Fruit fly (Drosophila melanogaster) whole organism, embryonic: ENCODE measurements around the gene CG7512.

Experiments
- CG11696 ChIP-seq: fragments of 200-800 bp; sonication (Bioruptor generic); IDR thresholded peaks from 2 replicates; pipeline ENCODE4 v1.3.6; 2022; ENCODE audit warnings: missing biosample characterization, missing genetic modification characterization
- CG12236 ChIP-seq: fragments of 200-800 bp; sonication (Bioruptor generic); optimal IDR thresholded peaks from 2 replicates; lab custom pipeline; 2016; ENCODE audit warnings: missing biosample characterization, missing genetic modification characterization
- CG12744 ChIP-seq: fragments of 200-800 bp; sonication (Bioruptor generic); optimal IDR thresholded peaks from 2 replicates; lab custom pipeline; 2016; ENCODE audit warnings: missing biosample characterization, missing genetic modification characterization
- CG12769 ChIP-seq: fragments of 200-800 bp; sonication (Bioruptor generic); optimal IDR thresholded peaks from 2 replicates; lab custom pipeline; 2019; ENCODE audit warnings: missing biosample characterization, mild to moderate bottlenecking, missing genetic modification characterization, moderate library complexity
- CG14050 ChIP-seq: fragments of 200-800 bp; sonication (Bioruptor generic); IDR thresholded peaks from 3 replicates; pipeline ENCODE4 v1.3.6; 2022; ENCODE audit warnings: missing biosample characterization, missing genetic modification characterization
- CG14441 ChIP-seq: fragments of 200-800 bp; sonication (Bioruptor generic); IDR thresholded peaks from 2 replicates; pipeline ENCODE4 v1.3.6; 2022; ENCODE audit warnings: missing biosample characterization, missing genetic modification characterization
- CG15073 ChIP-seq: fragments of 200-800 bp; sonication (Bioruptor generic); optimal IDR thresholded peaks from 2 replicates; lab custom pipeline; 2016; ENCODE audit warnings: missing biosample characterization, missing genetic modification characterization
- CG15696 ChIP-seq: fragments of 200-800 bp; sonication (Bioruptor generic); optimal IDR thresholded peaks from 2 replicates; lab custom pipeline; 2019; ENCODE audit warnings: missing biosample characterization, mild to moderate bottlenecking, missing genetic modification characterization, moderate library complexity
- CG18011 ChIP-seq: fragments of 200-800 bp; sonication (Bioruptor generic); optimal IDR thresholded peaks from 2 replicates; lab custom pipeline; 2017; ENCODE audit warnings: missing biosample characterization, missing genetic modification characterization, mild to moderate bottlenecking, moderate library complexity, missing genotype
- CG2678 ChIP-seq: fragments of 200-800 bp; sonication (Bioruptor generic); optimal IDR thresholded peaks from 3 replicates; lab custom pipeline; 2019; ENCODE audit warnings: missing biosample characterization, mild to moderate bottlenecking, missing genetic modification characterization, moderate library complexity
- CG6689 ChIP-seq: fragments of 200-800 bp; sonication (Bioruptor generic); IDR thresholded peaks from 2 replicates; pipeline ENCODE4 v1.3.6; 2022; ENCODE audit warnings: missing biosample characterization, missing genetic modification characterization
- CG6854 ChIP-seq: fragments of 200-800 bp; sonication (Bioruptor generic); optimal IDR thresholded peaks from 3 replicates; lab custom pipeline; 2017; ENCODE audit warnings: missing biosample characterization, mild to moderate bottlenecking, missing genetic modification characterization
- CG7271 ChIP-seq: fragments of 200-800 bp; sonication (Bioruptor generic); optimal IDR thresholded peaks from 2 replicates; lab custom pipeline; 2018; ENCODE audit warnings: missing biosample characterization, mild to moderate bottlenecking, missing genetic modification characterization, moderate library complexity
- CG8359 ChIP-seq: fragments of 200-800 bp; sonication (Bioruptor generic); optimal IDR thresholded peaks from 2 replicates; lab custom pipeline; 2017; ENCODE audit warnings: missing biosample characterization, mild to moderate bottlenecking, missing genetic modification characterization, borderline replicate concordance
- CG8924 ChIP-seq: fragments of 200-800 bp; optimal IDR thresholded peaks from 3 replicates; lab custom pipeline; 2019; ENCODE audit warnings: missing biosample characterization, mild to moderate bottlenecking, missing genetic modification characterization, moderate library complexity
- CTCF ChIP-seq: fragments of 200-800 bp; sonication (Bioruptor generic); optimal IDR thresholded peaks from 2 replicates; lab custom pipeline; 2017; ENCODE audit warnings: missing biosample characterization, mild to moderate bottlenecking, missing genetic modification characterization, moderate library complexity
- Drgx ChIP-seq: fragments of 200-800 bp; sonication (Bioruptor generic); IDR thresholded peaks from 2 replicates; pipeline ENCODE4 v1.3.6; 2022; ENCODE audit warnings: missing biosample characterization, missing genetic modification characterization
- ERR ChIP-seq: fragments of 200-800 bp; sonication (Bioruptor generic); optimal IDR thresholded peaks from 2 replicates; lab custom pipeline; 2016; ENCODE audit warnings: missing biosample characterization, missing genetic modification characterization
- Ets97D ChIP-seq: fragments of 200-800 bp; sonication (Bioruptor generic); optimal IDR thresholded peaks from 3 replicates; lab custom pipeline; 2016; ENCODE audit warnings: missing biosample characterization, missing genetic modification characterization
- Hand ChIP-seq: fragments of 200-800 bp; sonication (Bioruptor generic); optimal IDR thresholded peaks from 2 replicates; lab custom pipeline; 2017; ENCODE audit warnings: mild to moderate bottlenecking, missing biosample characterization, missing genetic modification reagents, missing genetic modification characterization
- Hr51 ChIP-seq, 2 experiments: fragments of 200-800 bp; sonication (Bioruptor generic); optimal IDR thresholded peaks; 2 replicates in 1 of 2; 3 replicates in 1 of 2; lab custom pipeline; 2016 to 2018; ENCODE audit warnings: missing biosample characterization in 2 of 2, missing genetic modification characterization in 2 of 2, mild to moderate bottlenecking in 1 of 2, moderate library complexity in 1 of 2
- Jarid2 ChIP-seq: fragments of 200-800 bp; sonication (Bioruptor generic); optimal IDR thresholded peaks from 3 replicates; lab custom pipeline; 2017; ENCODE audit warnings: mild to moderate bottlenecking, missing biosample characterization, missing genetic modification reagents, missing genetic modification characterization
- Mrtf ChIP-seq: fragments of 200-800 bp; sonication (Bioruptor generic); IDR thresholded peaks from 3 replicates; pipeline ENCODE4 v1.3.6; 2022; ENCODE audit warnings: missing biosample characterization, missing genetic modification characterization
- NFAT ChIP-seq: fragments of 200-800 bp; sonication (Bioruptor generic); IDR thresholded peaks from 2 replicates; pipeline ENCODE4 v1.3.6; 2022; ENCODE audit warnings: missing biosample characterization, missing genetic modification characterization
- Neu2 ChIP-seq: fragments of 200-800 bp; sonication (Bioruptor generic); optimal IDR thresholded peaks from 3 replicates; lab custom pipeline; 2016; ENCODE audit warnings: missing biosample characterization, missing genetic modification characterization, borderline replicate concordance
- Ptx1 ChIP-seq: fragments of 200-800 bp; sonication (Bioruptor generic); IDR thresholded peaks from 2 replicates; pipeline ENCODE4 v1.3.6; 2022; ENCODE audit warnings: missing biosample characterization, missing genetic modification characterization
- Ravus ChIP-seq: fragments of 200-800 bp; sonication (Bioruptor generic); IDR thresholded peaks from 2 replicates; pipeline ENCODE4 v1.3.6; 2022; ENCODE audit warnings: missing biosample characterization, missing genetic modification characterization
- Side ChIP-seq: fragments of 200-800 bp; sonication (Bioruptor generic); optimal IDR thresholded peaks from 2 replicates; lab custom pipeline; 2016; ENCODE audit warnings: missing biosample characterization, missing genetic modification characterization
- Six4 ChIP-seq: fragments of 200-800 bp; sonication (Bioruptor generic); optimal IDR thresholded peaks from 2 replicates; lab custom pipeline; 2016; ENCODE audit warnings: missing biosample characterization, missing genetic modification characterization
- Tbp ChIP-seq: fragments of >200 bp; optimal IDR thresholded peaks from 2 replicates; lab custom pipeline; 2018; ENCODE audit warnings: missing biosample characterization, missing genetic modification characterization
- Usf ChIP-seq: fragments of 200-800 bp; sonication (Bioruptor generic); optimal IDR thresholded peaks from 2 replicates; lab custom pipeline; 2017; ENCODE audit warnings: missing genotype, missing biosample characterization, missing genetic modification characterization
- az2 ChIP-seq: fragments of 200-800 bp; sonication (Bioruptor generic); optimal IDR thresholded peaks from 3 replicates; lab custom pipeline; 2016; ENCODE audit warnings: missing biosample characterization, missing genetic modification characterization
- crol ChIP-seq: fragments of 200-800 bp; sonication (Bioruptor generic); IDR thresholded peaks from 2 replicates; pipeline ENCODE4 v1.3.6; 2022; ENCODE audit warnings: missing biosample characterization, missing genetic modification characterization
- emc ChIP-seq: fragments of 200-800 bp; sonication (Bioruptor generic); optimal IDR thresholded peaks from 2 replicates; lab custom pipeline; 2016; ENCODE audit warnings: missing biosample characterization, missing genetic modification characterization
- en ChIP-seq: fragments of 200-800 bp; sonication (Bioruptor generic); optimal IDR thresholded peaks from 2 replicates; lab custom pipeline; 2016; ENCODE audit warnings: missing biosample characterization, missing genetic modification characterization
- her ChIP-seq: fragments of 200-800 bp; sonication (Bioruptor generic); optimal IDR thresholded peaks from 2 replicates; lab custom pipeline; 2016; ENCODE audit warnings: missing biosample characterization, missing genetic modification characterization
- nerfin-2 ChIP-seq: fragments of 200-800 bp; sonication (Bioruptor generic); IDR thresholded peaks from 2 replicates; pipeline ENCODE4 v1.3.6; 2022; ENCODE audit warnings: missing biosample characterization, missing genetic modification characterization; ENCODE audit not compliant: partially characterized antibody
- nom ChIP-seq: fragments of 200-800 bp; sonication (Bioruptor generic); optimal IDR thresholded peaks from 2 replicates; lab custom pipeline; 2017; ENCODE audit warnings: missing biosample characterization, missing genetic modification characterization, mild to moderate bottlenecking, moderate library complexity, missing genetic modification reagents
- pzg ChIP-seq: fragments of 200-800 bp; sonication (Bioruptor generic); optimal IDR thresholded peaks from 3 replicates; lab custom pipeline; 2018; ENCODE audit warnings: missing biosample characterization, mild to moderate bottlenecking, missing genetic modification characterization, moderate library complexity
- repo ChIP-seq: fragments of 200-800 bp; sonication (Bioruptor generic); optimal IDR thresholded peaks from 2 replicates; lab custom pipeline; 2016; ENCODE audit warnings: missing biosample characterization, missing genetic modification characterization
- row ChIP-seq: fragments of 200-800 bp; sonication (Bioruptor generic); IDR thresholded peaks from 3 replicates; pipeline ENCODE4 v1.3.6; 2022; ENCODE audit warnings: missing biosample characterization, missing genetic modification characterization
- salm ChIP-seq: fragments of 200-800 bp; sonication (Bioruptor generic); optimal IDR thresholded peaks from 2 replicates; lab custom pipeline; 2018; ENCODE audit warnings: missing biosample characterization, mild to moderate bottlenecking, missing genetic modification characterization
- schlank ChIP-seq: fragments of 200-800 bp; sonication (Bioruptor generic); optimal IDR thresholded peaks from 2 replicates; lab custom pipeline; 2018; ENCODE audit warnings: missing biosample characterization, mild to moderate bottlenecking, missing genetic modification characterization
- sens-2 ChIP-seq: fragments of 200-800 bp; sonication (Bioruptor generic); IDR thresholded peaks from 2 replicates; pipeline ENCODE4 v1.3.6; 2022; ENCODE audit warnings: missing biosample characterization, missing genetic modification characterization
- so ChIP-seq: fragments of 200-800 bp; sonication (Bioruptor generic); IDR thresholded peaks from 3 replicates; pipeline ENCODE4 v1.3.6; 2022; ENCODE audit warnings: missing biosample characterization, missing genetic modification characterization
- sr ChIP-seq: fragments of 200-800 bp; sonication (Bioruptor generic); IDR thresholded peaks from 3 replicates; pipeline ENCODE4 v1.3.6; 2022; ENCODE audit warnings: missing biosample characterization, missing genetic modification characterization
- ssp ChIP-seq: fragments of 200-800 bp; sonication (Bioruptor generic); IDR thresholded peaks from 2 replicates; pipeline ENCODE4 v1.3.6; 2022; ENCODE audit warnings: missing biosample characterization, missing genetic modification characterization
- tll ChIP-seq, 2 experiments: fragments of 200-800 bp in 1 of 2; fragments of >200 bp in 1 of 2; sonication (Bioruptor generic) in 1 of 2; optimal IDR thresholded peaks; 2 replicates each; lab custom pipeline; 2017 to 2019; ENCODE audit warnings: missing biosample characterization in 2 of 2, missing genetic modification characterization in 2 of 2, mild to moderate bottlenecking in 1 of 2, moderate library complexity in 1 of 2
- trh ChIP-seq: fragments of 200-800 bp; sonication (Bioruptor generic); optimal IDR thresholded peaks from 2 replicates; lab custom pipeline; 2016; ENCODE audit warnings: missing biosample characterization, missing genetic modification characterization
- vnd ChIP-seq: fragments of 200-800 bp; sonication (Bioruptor generic); IDR thresholded peaks from 3 replicates; pipeline ENCODE4 v1.3.6; 2022; ENCODE audit warnings: missing biosample characterization, missing genetic modification characterization; ENCODE audit not compliant: partially characterized antibody
- zfh1 ChIP-seq: fragments of 200-800 bp; sonication (Bioruptor generic); IDR thresholded peaks from 3 replicates; pipeline ENCODE4 v1.3.6; 2022; ENCODE audit warnings: missing biosample characterization, missing genetic modification characterization

CG7512 gene

dm6 chr3L:11493090-11493807 is 20.3 kb upstream of the CG7512 start (continued):
- TF ChIP-seq Tbp (GFP tag; lab: Kevin White, UChicago), result no peak
- no peak for TF ChIP-seq Usf (GFP tag; lab: Kevin White, UChicago)
- no peak for TF ChIP-seq emc (GFP tag; lab: Kevin White, UChicago)
- no peak for TF ChIP-seq repo (GFP tag; lab: Kevin White, UChicago)
- peak; percentile 1 for TF ChIP-seq pzg (GFP tag; lab: Kevin White, UChicago)
- no peak for TF ChIP-seq trh (GFP tag; lab: Kevin White, UChicago)
- TF ChIP-seq Ptx1 (GFP tag; lab: Robert Waterston, UW), result no peak
- peak; percentile 71 for TF ChIP-seq CG12769 (tag; lab: Kevin White, UChicago)
- no peak for TF ChIP-seq CG12744 (GFP tag; lab: Kevin White, UChicago)
- no peak for TF ChIP-seq row (GFP tag; lab: Robert Waterston, UW)
- TF ChIP-seq CG8924, result no peak
- no peak for TF ChIP-seq CG2678 (tag; lab: Kevin White, UChicago)
- no peak for TF ChIP-seq CG7271 (tag; lab: Kevin White, UChicago)
- no peak for TF ChIP-seq her (GFP tag; lab: Kevin White, UChicago)
- TF ChIP-seq CG6854 (GFP tag; lab: Kevin White, UChicago), result no peak
- TF ChIP-seq CG14050 (GFP tag; lab: Robert Waterston, UW), result no peak
- TF ChIP-seq ssp (GFP tag; lab: Robert Waterston, UW), result no peak
- no peak for TF ChIP-seq vnd (GFP tag; lab: Robert Waterston, UW)
- no peak; the same call in 1 of the 2 replicates for TF ChIP-seq sens-2 (GFP tag; lab: Robert Waterston, UW)
- no peak for TF ChIP-seq CG6689 (GFP tag; lab: Robert Waterston, UW)
- TF ChIP-seq crol (GFP tag; lab: Robert Waterston, UW), result peak; percentile 96
- no peak for TF ChIP-seq ERR (GFP tag; lab: Kevin White, UChicago)
- no peak for TF ChIP-seq Mrtf (GFP tag; lab: Robert Waterston, UW)
- no peak for TF ChIP-seq CG15073 (GFP tag; lab: Kevin White, UChicago)
- TF ChIP-seq Hand (GFP tag; lab: Kevin White, UChicago), result peak; percentile 45
- no peak for TF ChIP-seq Ravus (GFP tag; lab: Robert Waterston, UW)
- TF ChIP-seq az2 (GFP tag; lab: Kevin White, UChicago), result no peak
- TF ChIP-seq CG15696, result no peak
- no peak for TF ChIP-seq zfh1 (GFP tag; lab: Robert Waterston, UW)
- no peak for TF ChIP-seq tll (GFP tag; optimal IDR thresholded peaks at IDR 0.05; lab: Kevin White, UChicago)
- TF ChIP-seq Ets97D (GFP tag; lab: Kevin White, UChicago), result no peak
- no peak for TF ChIP-seq CG12236
- TF ChIP-seq CG11696 (GFP tag; lab: Robert Waterston, UW), result no peak
- TF ChIP-seq Hr51 (GFP tag; optimal IDR thresholded peaks at IDR 0.05; lab: Kevin White, UChicago), result no peak
- no peak for TF ChIP-seq Side (GFP tag; lab: Kevin White, UChicago)
- TF ChIP-seq Neu2, result no peak
- TF ChIP-seq Six4 (GFP tag; lab: Kevin White, UChicago), result no peak
- peak; percentile 6 for TF ChIP-seq CTCF (GFP tag; lab: Kevin White, UChicago)
- TF ChIP-seq nerfin-2 (GFP tag; lab: Robert Waterston, UW), result no peak
- TF ChIP-seq nom (GFP tag; lab: Kevin White, UChicago), result peak; percentile 84
- no peak for TF ChIP-seq salm
- TF ChIP-seq en (GFP tag; lab: Kevin White, UChicago), result no peak
- TF ChIP-seq NFAT, result no peak
- TF ChIP-seq CG18011 (GFP tag; lab: Kevin White, UChicago), result no peak
- no peak; the same call in 2 of the 3 replicates for TF ChIP-seq so (GFP tag; lab: Robert Waterston, UW)
- no peak for TF ChIP-seq Jarid2 (GFP tag; lab: Kevin White, UChicago)
- no peak; the same call in 2 of the 3 replicates for TF ChIP-seq sr (GFP tag; lab: Robert Waterston, UW)
- no peak for TF ChIP-seq CG14441 (GFP tag; lab: Robert Waterston, UW)
- TF ChIP-seq schlank (tag; lab: Kevin White, UChicago), result no peak
- TF ChIP-seq CG8359 (GFP tag; lab: Kevin White, UChicago), result no peak
- TF ChIP-seq Drgx (GFP tag; lab: Robert Waterston, UW), result no peak
